Fruit fly (Drosophila melanogaster) whole organism, prepupa: Measurements from ENCODE around the gene arm.

Source experiments
- Blimp-1 ChIP-seq: fragments of 200-800 bp; sonication (Bioruptor generic); optimal IDR thresholded peaks from 3 replicates; lab custom pipeline; 2017; ENCODE audit warnings: missing biosample characterization, missing genetic modification characterization, mild to moderate bottlenecking, moderate library complexity, missing genetic modification reagents
- CG10631 ChIP-seq: fragments of 200-800 bp; sonication (Bioruptor generic); optimal IDR thresholded peaks from 2 replicates; lab custom pipeline; 2016; ENCODE audit warnings: missing biosample characterization, missing genetic modification characterization
- CG11762 ChIP-seq: fragments of 200-800 bp; sonication (Bioruptor generic); optimal IDR thresholded peaks from 3 replicates; lab custom pipeline; 2016; ENCODE audit warnings: missing biosample characterization, missing genetic modification characterization; ENCODE audit not compliant: insufficient read depth
- CG11902 ChIP-seq: fragments of 200-800 bp; sonication (Bioruptor generic); optimal IDR thresholded peaks from 3 replicates; lab custom pipeline; 2016; ENCODE audit warnings: missing biosample characterization, missing genetic modification characterization
- CG15336 ChIP-seq: fragments of 200-800 bp; sonication (Bioruptor generic); IDR thresholded peaks from 2 replicates; pipeline ENCODE4 v1.3.6; 2022; ENCODE audit warnings: missing biosample characterization, missing genetic modification characterization
- CG1621 ChIP-seq: fragments of 200-800 bp; sonication (Bioruptor generic); optimal IDR thresholded peaks from 3 replicates; lab custom pipeline; 2018; ENCODE audit warnings: missing biosample characterization, mild to moderate bottlenecking, missing genetic modification characterization
- CG16779 ChIP-seq: fragments of 200-800 bp; sonication (Bioruptor generic); optimal IDR thresholded peaks from 3 replicates; lab custom pipeline; 2017; ENCODE audit warnings: missing biosample characterization, mild to moderate bottlenecking, missing genetic modification characterization
- CG3032 ChIP-seq: fragments of 200-800 bp; optimal IDR thresholded peaks from 2 replicates; lab custom pipeline; 2019; ENCODE audit warnings: missing biosample characterization, mild to moderate bottlenecking, missing genetic modification characterization, moderate library complexity
- CG32006 ChIP-seq: fragments of 200-800 bp; sonication (Bioruptor generic); optimal IDR thresholded peaks from 3 replicates; lab custom pipeline; 2017; ENCODE audit warnings: missing biosample characterization, mild to moderate bottlenecking, missing genetic modification characterization
- CG34406 ChIP-seq: fragments of 200-800 bp; sonication (Bioruptor generic); optimal IDR thresholded peaks from 3 replicates; lab custom pipeline; 2016; ENCODE audit warnings: missing biosample characterization, missing genetic modification characterization
- CG6163 ChIP-seq: fragments of 200-800 bp; sonication (Bioruptor generic); IDR thresholded peaks from 3 replicates; pipeline ENCODE4 v1.3.6; 2022; ENCODE audit warnings: missing biosample characterization, missing genetic modification characterization
- CG6276 ChIP-seq: fragments of 200-800 bp; sonication (Bioruptor generic); optimal IDR thresholded peaks from 2 replicates; lab custom pipeline; 2017; ENCODE audit warnings: missing biosample characterization, mild to moderate bottlenecking, missing genetic modification characterization
- CG6808 ChIP-seq: fragments of 200-800 bp; sonication (Bioruptor generic); optimal IDR thresholded peaks from 3 replicates; lab custom pipeline; 2017; ENCODE audit warnings: missing biosample characterization, missing genetic modification characterization, mild to moderate bottlenecking, moderate library complexity, missing genetic modification reagents
- CG6854 ChIP-seq: fragments of 200-800 bp; sonication (Bioruptor generic); optimal IDR thresholded peaks from 2 replicates; lab custom pipeline; 2017; ENCODE audit warnings: missing biosample characterization, mild to moderate bottlenecking, missing genetic modification characterization
- CG7368 ChIP-seq: fragments of 200-800 bp; sonication (Bioruptor generic); optimal IDR thresholded peaks from 3 replicates; lab custom pipeline; 2016; ENCODE audit warnings: missing biosample characterization, missing genetic modification characterization
- CG8119 ChIP-seq: fragments of 200-800 bp; sonication (Bioruptor generic); IDR thresholded peaks from 3 replicates; pipeline ENCODE4 v1.3.6; 2022; ENCODE audit warnings: missing biosample characterization, missing genetic modification characterization
- CG8319 ChIP-seq: fragments of 200-800 bp; sonication (Bioruptor generic); optimal IDR thresholded peaks from 3 replicates; lab custom pipeline; 2016; ENCODE audit warnings: missing biosample characterization, missing genetic modification characterization
- CG8632 ChIP-seq: fragments of 200-800 bp; sonication (Bioruptor generic); optimal IDR thresholded peaks from 3 replicates; lab custom pipeline; 2016; ENCODE audit warnings: missing biosample characterization, missing genetic modification characterization
- CG9139 ChIP-seq: fragments of 200-800 bp; sonication (Bioruptor generic); optimal IDR thresholded peaks from 3 replicates; lab custom pipeline; 2017; ENCODE audit warnings: missing biosample characterization, mild to moderate bottlenecking, missing genetic modification characterization
- Eip75B ChIP-seq: fragments of 200-800 bp; sonication (Bioruptor generic); optimal IDR thresholded peaks from 3 replicates; lab custom pipeline; 2016; ENCODE audit warnings: missing biosample characterization, missing genetic modification characterization
- Eip78C ChIP-seq: fragments of 200-800 bp; sonication (Bioruptor generic); peaks from one replicate; lab custom pipeline; 2016; ENCODE audit warnings: missing biosample characterization, missing genetic modification characterization
- Ets21C ChIP-seq: fragments of 200-800 bp; sonication (Bioruptor generic); optimal IDR thresholded peaks from 3 replicates; lab custom pipeline; 2016; ENCODE audit warnings: missing biosample characterization, missing genetic modification characterization
- Ets96B ChIP-seq: fragments of 200-800 bp; optimal IDR thresholded peaks from 2 replicates; lab custom pipeline; 2019; ENCODE audit warnings: missing biosample characterization, mild to moderate bottlenecking, missing genetic modification characterization, moderate library complexity
- Gug ChIP-seq: fragments of 200-800 bp; sonication (Bioruptor generic); IDR thresholded peaks from 2 replicates; pipeline ENCODE4 v1.3.6; 2022; ENCODE audit warnings: missing biosample characterization, missing genetic modification characterization
- Hr38 ChIP-seq: sonication (Bioruptor generic); optimal IDR thresholded peaks from 2 replicates; lab custom pipeline; 2016; ENCODE audit warnings: missing biosample characterization, missing genetic modification characterization
- Hr4 ChIP-seq: fragments of 200-800 bp; sonication (Bioruptor generic); optimal IDR thresholded peaks from 3 replicates; lab custom pipeline; 2016; ENCODE audit warnings: missing biosample characterization, missing genetic modification characterization
- Lpt ChIP-seq: fragments of 200-800 bp; sonication (Bioruptor generic); optimal IDR thresholded peaks from 3 replicates; lab custom pipeline; 2016; ENCODE audit warnings: missing biosample characterization, missing genetic modification characterization
- Met ChIP-seq: fragments of 200-800 bp; sonication (Bioruptor generic); optimal IDR thresholded peaks from 3 replicates; lab custom pipeline; 2016; ENCODE audit warnings: missing biosample characterization, missing genetic modification characterization
- OdsH ChIP-seq: fragments of 200-800 bp; sonication (Bioruptor generic); optimal IDR thresholded peaks from 3 replicates; lab custom pipeline; 2016; ENCODE audit warnings: missing biosample characterization, missing genetic modification characterization
- Smox ChIP-seq: fragments of 200-800 bp; sonication (Bioruptor generic); optimal IDR thresholded peaks from 3 replicates; lab custom pipeline; 2016; ENCODE audit warnings: missing biosample characterization, missing genetic modification characterization
- Sox102F ChIP-seq: fragments of 200-800 bp; sonication (Bioruptor generic); optimal IDR thresholded peaks from 2 replicates; lab custom pipeline; 2016; ENCODE audit warnings: missing biosample characterization, mild to moderate bottlenecking, missing genetic modification characterization
- Sox14 ChIP-seq: fragments of 200-800 bp; sonication (Bioruptor generic); optimal IDR thresholded peaks from 3 replicates; lab custom pipeline; 2016; ENCODE audit warnings: missing biosample characterization, missing genetic modification characterization
- acj6 ChIP-seq: fragments of 200-800 bp; sonication (Bioruptor generic); optimal IDR thresholded peaks from 3 replicates; lab custom pipeline; 2016; ENCODE audit warnings: missing biosample characterization, missing genetic modification characterization
- cyc ChIP-seq: fragments of 200-800 bp; sonication (Bioruptor generic); optimal IDR thresholded peaks from 3 replicates; lab custom pipeline; 2016; ENCODE audit warnings: missing biosample characterization, missing genetic modification characterization
- dac ChIP-seq: fragments of 200-800 bp; sonication (Bioruptor generic); optimal IDR thresholded peaks from 2 replicates; lab custom pipeline; 2017; ENCODE audit warnings: missing biosample characterization, mild to moderate bottlenecking, missing genetic modification characterization
- dsx ChIP-seq: fragments of 200-800 bp; optimal IDR thresholded peaks from 3 replicates; lab custom pipeline; 2019; ENCODE audit warnings: missing biosample characterization, mild to moderate bottlenecking, missing genetic modification characterization, moderate library complexity; ENCODE audit not compliant: poor library complexity, severe bottlenecking
- eg ChIP-seq: fragments of 200-800 bp; sonication (Bioruptor generic); IDR thresholded peaks from 3 replicates; pipeline ENCODE4 v1.3.6; 2022; ENCODE audit warnings: missing biosample characterization, missing genetic modification characterization
- esn ChIP-seq: fragments of 200-800 bp; sonication (Bioruptor generic); optimal IDR thresholded peaks from 2 replicates; lab custom pipeline; 2016; ENCODE audit warnings: missing biosample characterization, mild to moderate bottlenecking, missing genetic modification characterization, moderate library complexity
- fd59A ChIP-seq: fragments of 200-800 bp; sonication (Bioruptor generic); optimal IDR thresholded peaks from 2 replicates; lab custom pipeline; 2017; ENCODE audit warnings: missing biosample characterization, mild to moderate bottlenecking, missing genetic modification characterization, missing genetic modification reagents
- fd85E ChIP-seq: fragments of 200-800 bp; sonication (Bioruptor generic); optimal IDR thresholded peaks from 3 replicates; lab custom pipeline; 2016; ENCODE audit warnings: missing biosample characterization, missing genetic modification characterization
- lz ChIP-seq: fragments of 200-800 bp; sonication (Bioruptor generic); optimal IDR thresholded peaks from 3 replicates; lab custom pipeline; 2016; ENCODE audit warnings: missing biosample characterization, missing genetic modification characterization
- net ChIP-seq: fragments of 200-800 bp; sonication (Bioruptor generic); optimal IDR thresholded peaks from 3 replicates; lab custom pipeline; 2016; ENCODE audit warnings: missing biosample characterization, missing genetic modification characterization
- pdm3 ChIP-seq: fragments of 200-800 bp; sonication (Bioruptor generic); optimal IDR thresholded peaks from 3 replicates; lab custom pipeline; 2016; ENCODE audit warnings: missing biosample characterization, missing genetic modification characterization
- spab ChIP-seq: fragments of 200-800 bp; sonication (Bioruptor generic); optimal IDR thresholded peaks from 2 replicates; lab custom pipeline; 2017; ENCODE audit warnings: missing biosample characterization, mild to moderate bottlenecking, missing genetic modification characterization, missing genetic modification reagents
- ss ChIP-seq, 2 experiments: fragments of 200-800 bp; sonication (Bioruptor generic); optimal IDR thresholded peaks; 2 replicates in 1 of 2; 3 replicates in 1 of 2; lab custom pipeline; 2017 to 2018; ENCODE audit warnings: mild to moderate bottlenecking in 2 of 2, missing biosample characterization in 2 of 2, missing genetic modification characterization in 2 of 2, moderate library complexity in 1 of 2
- svp ChIP-seq: fragments of 200-800 bp; sonication (Bioruptor generic); peaks from one replicate; lab custom pipeline; 2016; ENCODE audit warnings: missing biosample characterization, missing genetic modification characterization
- topi ChIP-seq: fragments of 200-800 bp; sonication (Bioruptor generic); optimal IDR thresholded peaks from 3 replicates; lab custom pipeline; 2016; ENCODE audit warnings: missing biosample characterization, missing genetic modification characterization

Gene arm

DNA sequence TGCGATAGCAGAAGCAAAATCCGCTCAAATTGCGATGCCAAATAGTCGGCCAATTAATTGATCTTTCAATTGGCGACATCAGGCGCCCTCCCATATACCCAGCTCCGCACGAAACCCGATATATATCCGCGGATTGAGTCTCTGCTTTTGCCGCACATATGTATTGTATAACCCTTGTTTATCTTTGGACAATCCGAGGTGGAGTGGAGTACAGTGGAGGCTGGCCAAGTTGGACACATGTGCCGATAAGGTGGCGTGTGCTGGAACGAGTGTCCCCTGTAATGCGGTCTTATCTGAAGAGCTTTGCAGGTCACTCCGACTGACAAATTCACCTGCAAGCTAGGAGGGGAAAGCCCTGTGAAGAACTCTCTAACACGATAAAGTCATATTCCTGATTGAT is 9.1 kb upstream of the arm start:
- TF ChIP-seq Eip75B (GFP tag; lab: Kevin White, UChicago) (no peak), svp (GFP tag; lab: Kevin White, UChicago) (peak; percentile 79)

DNA sequence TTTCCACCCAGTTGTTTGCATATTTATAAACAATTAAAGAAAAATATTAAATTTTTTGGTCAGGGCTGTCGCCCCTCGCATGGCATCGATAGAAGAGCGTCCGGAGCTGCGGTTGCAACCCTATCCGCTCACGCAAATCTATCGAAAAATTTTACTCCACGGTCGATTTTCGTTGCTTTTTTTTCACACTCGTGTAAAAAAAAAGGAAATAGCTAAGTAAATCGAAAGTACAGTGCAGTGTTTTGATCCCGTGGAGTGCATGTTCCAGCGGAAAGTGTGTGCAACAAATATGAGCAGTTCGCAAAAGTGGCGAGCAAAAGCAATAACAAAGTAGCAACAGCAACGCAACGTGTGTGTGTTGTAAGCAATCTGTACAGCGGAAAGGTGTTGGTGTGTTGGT is 8.3 kb upstream of the arm start, which contains the start of the genes Edem1 and Rbcn-3B:
TSS of gene Edem1 (minus strand) at position 71 of the 400 bp plus-strand sequence.
TSS of gene Rbcn-3B (plus strand) at position 164 of the 400 bp plus-strand sequence.
- no peak for TF ChIP-seq Gug (GFP tag; lab: Robert Waterston, UW)
- TF ChIP-seq Met (GFP tag; lab: Kevin White, UChicago), result no peak
- no peak for TF ChIP-seq cyc (GFP tag; lab: Kevin White, UChicago)
- TF ChIP-seq CG10631, result no peak
- no peak for TF ChIP-seq lz (GFP tag; lab: Kevin White, UChicago)
- peak; percentile 58; the same call in 1 of the 2 replicates for TF ChIP-seq CG15336 (GFP tag; lab: Robert Waterston, UW)
- no peak for TF ChIP-seq fd59A (GFP tag; lab: Kevin White, UChicago)
- TF ChIP-seq CG9139 (GFP tag; lab: Kevin White, UChicago), result peak; percentile 40
- peak; percentile 29 for TF ChIP-seq Sox14 (GFP tag; lab: Kevin White, UChicago)
- peak; percentile 45 for TF ChIP-seq Lpt
- TF ChIP-seq Hr4 (GFP tag; lab: Kevin White, UChicago), result no peak
- TF ChIP-seq acj6 (GFP tag; lab: Kevin White, UChicago), result no peak
- TF ChIP-seq CG6276, result peak; percentile 70
- TF ChIP-seq dac (GFP tag; lab: Kevin White, UChicago), result peak; percentile 7
- no peak for TF ChIP-seq Smox (GFP tag; lab: Kevin White, UChicago)
- no peak for TF ChIP-seq Hr38 (GFP tag; lab: Kevin White, UChicago)
- peak; percentile 36 for TF ChIP-seq topi (GFP tag; lab: Kevin White, UChicago)
- no peak for TF ChIP-seq ss (GFP tag; optimal IDR thresholded peaks at IDR 0.05; lab: Kevin White, UChicago)
- TF ChIP-seq CG8319, result no peak
- no peak for TF ChIP-seq CG34406 (GFP tag; lab: Kevin White, UChicago)
- TF ChIP-seq CG1621 (tag; lab: Kevin White, UChicago), result peak; percentile 64
- no peak for TF ChIP-seq Sox102F
- TF ChIP-seq Ets21C (GFP tag; lab: Kevin White, UChicago), result no peak
- no peak for TF ChIP-seq fd85E (GFP tag; lab: Kevin White, UChicago)
- no peak for TF ChIP-seq pdm3 (GFP tag; lab: Kevin White, UChicago)
- peak; percentile 68 for TF ChIP-seq eg
- peak; percentile 69 for TF ChIP-seq CG16779 (tag; lab: Kevin White, UChicago)
- peak; percentile 50 for TF ChIP-seq CG6808 (GFP tag; lab: Kevin White, UChicago)
- TF ChIP-seq OdsH (GFP tag; lab: Kevin White, UChicago), result no peak
- TF ChIP-seq CG8632 (GFP tag; lab: Kevin White, UChicago), result no peak
- no peak for TF ChIP-seq CG32006 (GFP tag; lab: Kevin White, UChicago)
- no peak for TF ChIP-seq CG7368
- TF ChIP-seq svp (GFP tag; lab: Kevin White, UChicago), result peak; percentile 67
- TF ChIP-seq dsx (GFP tag; lab: Kevin White, UChicago), result peak; percentile 83
- TF ChIP-seq Eip78C (GFP tag; lab: Kevin White, UChicago), result no peak
- no peak for TF ChIP-seq CG11762 (GFP tag; lab: Kevin White, UChicago)
- peak; percentile 45 for TF ChIP-seq net
- peak; percentile 47 for TF ChIP-seq Ets96B
- TF ChIP-seq Blimp-1 (GFP tag; lab: Kevin White, UChicago), result no peak
- TF ChIP-seq esn, result peak; percentile 16
- TF ChIP-seq CG11902 (GFP tag; lab: Kevin White, UChicago), result no peak
- TF ChIP-seq CG3032 (tag; lab: Kevin White, UChicago), result peak; percentile 30
- TF ChIP-seq CG8119 (GFP tag; lab: Robert Waterston, UW), result peak; percentile 76
- no peak for TF ChIP-seq spab (GFP tag; lab: Kevin White, UChicago)
- TF ChIP-seq CG6163, result peak; percentile 45; the same call in 1 of the 3 replicates
- TF ChIP-seq CG6854, result peak; percentile 27
